Fruit fly (Drosophila melanogaster) whole organism, adult: ENCODE data around the gene Hsp68.

Source experiments
- CG11617 ChIP-seq: fragments of 200-800 bp; sonication (Bioruptor generic); optimal IDR thresholded peaks from 2 replicates; lab custom pipeline; 2017; ENCODE audit warnings: mild to moderate bottlenecking, missing biosample characterization, missing genetic modification reagents, missing genetic modification characterization
- CG12768 ChIP-seq: fragments of 200-800 bp; sonication (Bioruptor generic); optimal IDR thresholded peaks from 2 replicates; lab custom pipeline; 2017; ENCODE audit warnings: missing biosample characterization, missing genetic modification characterization, mild to moderate bottlenecking, moderate library complexity, missing genetic modification reagents
- CG14711 ChIP-seq: fragments of 200-800 bp; sonication (Bioruptor generic); optimal IDR thresholded peaks from 2 replicates; lab custom pipeline; 2018; ENCODE audit warnings: missing biosample characterization, mild to moderate bottlenecking, missing genetic modification characterization, moderate library complexity
- CG1620 ChIP-seq: fragments of 200-800 bp; sonication (Bioruptor generic); optimal IDR thresholded peaks from 2 replicates; lab custom pipeline; 2016; ENCODE audit warnings: missing biosample characterization, missing genetic modification characterization
- CG33017 ChIP-seq: fragments of 200-800 bp; sonication (Bioruptor generic); optimal IDR thresholded peaks from 2 replicates; lab custom pipeline; 2018; ENCODE audit warnings: missing biosample characterization, mild to moderate bottlenecking, missing genetic modification characterization, moderate library complexity
- CG5204 ChIP-seq: fragments of 200-800 bp; sonication (Bioruptor generic); optimal IDR thresholded peaks from 2 replicates; lab custom pipeline; 2016; ENCODE audit warnings: missing biosample characterization, missing genetic modification characterization
- CG7045 ChIP-seq: fragments of 200-800 bp; sonication (Bioruptor generic); optimal IDR thresholded peaks from 2 replicates; lab custom pipeline; 2017; ENCODE audit warnings: missing biosample characterization, mild to moderate bottlenecking, missing genetic modification characterization
- CG7101 ChIP-seq: fragments of 200-800 bp; sonication (Bioruptor generic); optimal IDR thresholded peaks from 2 replicates; lab custom pipeline; 2018; ENCODE audit warnings: missing biosample characterization, mild to moderate bottlenecking, missing genetic modification characterization, moderate library complexity
- Clk ChIP-seq: fragments of 200-800 bp; sonication (Bioruptor generic); optimal IDR thresholded peaks from 2 replicates; lab custom pipeline; 2017; ENCODE audit warnings: missing biosample characterization, missing genetic modification characterization
- Crg-1 ChIP-seq: fragments of 200-800 bp; sonication (Bioruptor generic); optimal IDR thresholded peaks from 2 replicates; lab custom pipeline; 2016; ENCODE audit warnings: missing biosample characterization, missing genetic modification characterization
- Hr96 ChIP-seq: fragments of 200-800 bp; sonication (Bioruptor generic); optimal IDR thresholded peaks from 2 replicates; lab custom pipeline; 2016; ENCODE audit warnings: missing biosample characterization, missing genetic modification characterization
- Mnt ChIP-seq: fragments of 200-800 bp; sonication (Bioruptor generic); optimal IDR thresholded peaks from 2 replicates; lab custom pipeline; 2016; ENCODE audit warnings: missing biosample characterization, mild to moderate bottlenecking, missing genetic modification characterization
- bab1 ChIP-seq: fragments of 200-800 bp; sonication (Bioruptor generic); optimal IDR thresholded peaks from 3 replicates; lab custom pipeline; 2019; ENCODE audit warnings: missing biosample characterization, mild to moderate bottlenecking, missing genetic modification characterization, moderate library complexity
- cic ChIP-seq: fragments of 200-800 bp; sonication (Bioruptor generic); optimal IDR thresholded peaks from 2 replicates; lab custom pipeline; 2017; ENCODE audit warnings: missing biosample characterization, mild to moderate bottlenecking, missing genetic modification characterization, moderate library complexity
- cnc ChIP-seq, 2 experiments: fragments of >200 bp; optimal IDR thresholded peaks; 2 replicates each; lab custom pipeline; 2017
- kay ChIP-seq: fragments of 200-800 bp; sonication (Bioruptor generic); peaks from one replicate; lab custom pipeline; 2016; ENCODE audit warnings: missing biosample characterization, missing genetic modification characterization, borderline replicate concordance
- ovo ChIP-seq: fragments of 200-800 bp; sonication (Bioruptor generic); optimal IDR thresholded peaks from 2 replicates; lab custom pipeline; 2016; ENCODE audit warnings: missing biosample characterization, missing genetic modification characterization
- pad ChIP-seq: fragments of 200-800 bp; sonication (Bioruptor generic); optimal IDR thresholded peaks from 3 replicates; lab custom pipeline; 2017; ENCODE audit warnings: missing biosample characterization, missing genetic modification characterization, mild to moderate bottlenecking, moderate library complexity, missing genetic modification reagents
- tj ChIP-seq: fragments of 200-800 bp; sonication (Bioruptor generic); optimal IDR thresholded peaks from 3 replicates; lab custom pipeline; 2017; ENCODE audit warnings: missing biosample characterization, mild to moderate bottlenecking, missing genetic modification characterization, moderate library complexity
- toe ChIP-seq: fragments of 200-800 bp; sonication (Bioruptor generic); optimal IDR thresholded peaks from 2 replicates; lab custom pipeline; 2016; ENCODE audit warnings: missing biosample characterization, missing genetic modification characterization

The Hsp68 gene

DNA sequence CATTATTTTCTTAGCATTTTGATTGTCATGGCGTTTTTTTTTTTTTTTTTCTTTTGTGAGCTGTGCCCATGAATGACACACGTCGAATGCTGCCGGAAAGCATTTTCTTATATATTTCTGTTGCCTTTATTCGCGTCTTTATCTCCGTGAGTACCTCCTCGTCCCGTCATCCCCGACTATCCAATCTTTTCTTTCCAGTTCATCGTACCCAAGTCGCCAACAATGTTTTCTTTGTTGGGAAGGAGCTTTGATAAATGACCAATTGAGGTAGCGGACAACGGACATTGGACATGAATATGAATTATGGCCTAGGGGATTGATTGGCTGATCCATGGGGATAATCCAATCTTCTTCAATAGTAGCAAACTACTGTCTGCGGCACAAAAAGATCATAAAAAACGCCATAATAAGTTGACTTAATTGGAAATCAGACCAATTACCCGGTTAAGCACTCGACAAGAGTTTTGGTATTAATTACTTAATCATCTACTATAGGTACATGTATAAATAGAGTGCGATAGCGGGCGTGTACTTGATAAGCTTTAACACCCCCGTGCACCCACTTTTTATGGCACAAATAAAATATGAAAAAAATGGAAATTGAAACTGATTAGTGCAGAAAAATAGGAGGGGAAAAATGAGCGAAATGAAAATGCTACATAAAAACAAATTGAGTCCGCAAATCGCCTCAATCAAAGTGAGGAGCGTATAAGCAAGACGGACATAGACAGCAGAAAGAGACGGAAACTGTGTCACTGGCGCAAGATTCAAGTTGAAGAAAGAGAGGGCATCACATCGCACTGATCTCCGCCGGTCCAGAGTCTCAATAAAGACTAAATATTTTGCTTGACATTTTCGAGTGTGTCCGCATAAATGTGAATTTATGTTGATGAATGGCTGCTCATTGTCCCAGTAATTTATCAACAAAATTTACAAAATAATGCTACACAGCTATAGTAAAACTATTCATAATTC lies 40.9 kb downstream of the Hsp68 start:
- peak; percentile 94 for TF ChIP-seq pad (GFP tag; lab: Kevin White, UChicago)
- peak; percentile 44 for TF ChIP-seq cic
- TF ChIP-seq Clk (GFP tag; lab: Kevin White, UChicago): no peak
- no peak for TF ChIP-seq CG5204 (GFP tag; lab: Kevin White, UChicago)
- TF ChIP-seq cnc (optimal IDR thresholded peaks at IDR 0.05; lab: Kevin White, UChicago): no peak
- TF ChIP-seq CG14711 (tag; lab: Kevin White, UChicago): peak; percentile 7
- TF ChIP-seq toe (GFP tag; lab: Kevin White, UChicago): no peak
- no peak for TF ChIP-seq tj (GFP tag; lab: Kevin White, UChicago)
- no peak for TF ChIP-seq ovo (GFP tag; lab: Kevin White, UChicago)
- TF ChIP-seq CG12768: peak; percentile 64
- no peak for TF ChIP-seq CG7101 (tag; lab: Kevin White, UChicago)
- TF ChIP-seq Mnt (GFP tag; lab: Kevin White, UChicago): no peak
- TF ChIP-seq Crg-1 (GFP tag; lab: Kevin White, UChicago): no peak
- no peak for TF ChIP-seq CG1620 (GFP tag; lab: Kevin White, UChicago)
- no peak for TF ChIP-seq CG11617
- TF ChIP-seq CG7045 (GFP tag; lab: Kevin White, UChicago): peak; percentile 33
- no peak for TF ChIP-seq Hr96 (GFP tag; lab: Kevin White, UChicago)
- peak; percentile 77 for TF ChIP-seq kay

DNA sequence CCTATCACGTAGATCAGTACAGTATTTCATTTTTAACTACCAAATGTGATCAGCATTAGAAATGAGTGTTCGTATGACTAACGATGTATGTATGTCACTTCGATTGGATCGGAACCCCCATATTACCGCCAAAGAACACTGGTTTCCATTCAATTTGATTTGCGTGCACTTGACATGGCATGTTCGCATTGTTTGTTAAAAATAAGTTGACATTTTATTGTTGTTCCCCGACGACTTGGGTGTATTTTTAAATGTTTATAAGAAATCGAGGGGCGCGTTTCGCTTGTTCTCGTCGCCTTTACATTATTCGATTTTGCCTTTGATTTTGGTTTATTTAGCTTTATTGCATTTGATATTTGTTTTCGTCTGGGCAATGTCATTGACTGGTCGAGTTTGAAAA lies 41.7 kb downstream of the Hsp68 start:
- no peak for TF ChIP-seq Crg-1 (GFP tag; lab: Kevin White, UChicago)
- no peak for TF ChIP-seq tj (GFP tag; lab: Kevin White, UChicago)
- TF ChIP-seq CG7101 (tag; lab: Kevin White, UChicago): no peak
- no peak for TF ChIP-seq pad (GFP tag; lab: Kevin White, UChicago)
- TF ChIP-seq Clk (GFP tag; lab: Kevin White, UChicago): no peak

DNA sequence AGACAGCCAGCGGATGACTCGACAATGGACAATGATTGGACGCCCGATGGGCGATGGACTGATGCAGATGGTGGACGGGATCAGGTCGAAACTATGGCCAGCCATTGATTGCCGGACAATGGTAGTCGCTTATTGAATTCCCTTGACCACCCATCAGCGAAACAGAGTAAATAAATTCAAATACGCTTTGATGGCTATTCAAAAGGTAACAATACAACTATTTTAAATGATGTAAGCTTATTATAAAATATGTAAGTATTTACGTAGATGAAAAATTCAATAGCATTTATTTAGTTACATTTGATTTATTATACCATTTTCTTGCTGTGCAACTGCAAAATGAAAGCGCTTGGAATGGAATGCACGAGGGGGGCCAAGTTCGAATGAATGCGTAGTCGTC lies 42.5 kb downstream of the Hsp68 start:
- TF ChIP-seq Hr96 (GFP tag; lab: Kevin White, UChicago) (no peak), kay (no peak), Clk (GFP tag; lab: Kevin White, UChicago) (no peak), bab1 (GFP tag; lab: Kevin White, UChicago) (no peak), CG14711 (tag; lab: Kevin White, UChicago) (no peak), ovo (GFP tag; lab: Kevin White, UChicago) (no peak), CG5204 (GFP tag; lab: Kevin White, UChicago) (no peak), CG33017 (tag; lab: Kevin White, UChicago) (no peak), cnc (optimal IDR thresholded peaks at IDR 0.05; lab: Kevin White, UChicago) (no peak), Crg-1 (GFP tag; lab: Kevin White, UChicago) (no peak)

DNA sequence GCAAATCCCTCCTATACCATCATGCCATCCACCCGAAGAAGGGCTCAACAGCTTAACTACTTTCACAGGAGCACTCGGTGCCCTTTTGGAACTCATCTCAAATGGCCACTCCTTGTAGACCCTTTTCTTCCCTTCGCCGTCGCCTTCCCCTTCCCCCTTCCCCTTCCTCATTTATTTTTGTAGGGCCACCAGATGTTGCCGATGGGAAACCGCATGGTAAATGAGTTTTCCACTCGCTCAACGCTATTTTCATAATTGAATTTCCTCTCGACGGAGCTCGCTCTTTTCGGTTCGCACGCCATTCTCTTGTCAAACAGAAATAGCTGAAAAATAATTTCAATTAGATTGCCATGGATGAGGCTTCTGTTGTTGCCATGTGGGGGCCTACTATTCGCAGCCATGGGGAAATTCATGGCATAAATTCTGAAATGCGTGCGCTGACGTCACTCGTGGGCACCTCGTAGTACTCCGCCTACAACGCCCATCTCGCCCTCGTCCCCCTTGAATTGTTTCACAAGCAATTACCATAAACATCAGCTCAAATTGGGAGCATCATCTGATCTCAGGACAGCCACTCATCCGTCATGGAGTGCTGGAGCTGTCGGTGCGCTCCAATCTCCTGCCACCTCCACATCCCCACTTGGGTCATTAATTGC lies 44.9 kb downstream of the Hsp68 start:
- TF ChIP-seq CG7045 (GFP tag; lab: Kevin White, UChicago) (no peak), cnc (optimal IDR thresholded peaks at IDR 0.05; lab: Kevin White, UChicago) (no peak), CG33017 (tag; lab: Kevin White, UChicago) (no peak), CG12768 (no peak), CG1620 (GFP tag; lab: Kevin White, UChicago) (no peak), tj (GFP tag; lab: Kevin White, UChicago) (no peak), toe (GFP tag; lab: Kevin White, UChicago) (no peak), pad (GFP tag; lab: Kevin White, UChicago) (no peak), Clk (GFP tag; lab: Kevin White, UChicago) (no peak), bab1 (GFP tag; lab: Kevin White, UChicago) (no peak), Mnt (GFP tag; lab: Kevin White, UChicago) (no peak), kay (no peak), cic (no peak), CG14711 (tag; lab: Kevin White, UChicago) (no peak), Hr96 (GFP tag; lab: Kevin White, UChicago) (no peak), CG7101 (tag; lab: Kevin White, UChicago) (no peak), CG5204 (GFP tag; lab: Kevin White, UChicago) (no peak), ovo (GFP tag; lab: Kevin White, UChicago) (no peak)

DNA sequence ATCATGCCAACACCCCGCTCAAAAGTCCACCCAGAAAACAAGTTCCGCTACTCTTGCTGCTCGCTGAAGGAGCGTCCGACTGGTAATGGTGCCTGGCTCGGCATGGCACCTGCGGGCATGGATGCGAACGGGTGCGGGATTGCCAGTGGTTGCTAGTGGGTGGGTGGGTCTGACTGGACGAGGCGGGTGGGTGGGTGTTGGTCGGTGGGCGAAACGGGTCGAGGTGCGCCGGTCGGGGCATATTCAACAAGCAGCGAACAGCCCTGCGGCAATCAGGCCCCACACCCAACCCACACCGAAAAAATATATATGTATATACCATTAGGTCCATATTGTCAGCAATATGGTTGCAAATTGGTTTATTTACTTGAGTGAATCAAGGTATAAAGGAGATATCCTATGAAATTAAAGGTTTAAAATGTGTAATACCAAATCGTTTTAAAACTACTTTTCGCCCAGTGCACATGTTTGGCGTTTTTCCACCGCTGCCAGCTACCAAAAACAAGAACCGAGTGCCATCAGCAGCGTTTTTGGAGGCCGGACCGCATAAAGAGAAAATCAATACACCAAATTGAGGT lies 46.4 kb downstream of the Hsp68 start:
- TF ChIP-seq CG5204 (GFP tag; lab: Kevin White, UChicago) (no peak), CG1620 (GFP tag; lab: Kevin White, UChicago) (no peak), CG33017 (tag; lab: Kevin White, UChicago) (peak; percentile 1)
